Worm (Caenorhabditis elegans): ENCODE results near the gene F54C9.9.

F54C9.9 gene

DNA sequence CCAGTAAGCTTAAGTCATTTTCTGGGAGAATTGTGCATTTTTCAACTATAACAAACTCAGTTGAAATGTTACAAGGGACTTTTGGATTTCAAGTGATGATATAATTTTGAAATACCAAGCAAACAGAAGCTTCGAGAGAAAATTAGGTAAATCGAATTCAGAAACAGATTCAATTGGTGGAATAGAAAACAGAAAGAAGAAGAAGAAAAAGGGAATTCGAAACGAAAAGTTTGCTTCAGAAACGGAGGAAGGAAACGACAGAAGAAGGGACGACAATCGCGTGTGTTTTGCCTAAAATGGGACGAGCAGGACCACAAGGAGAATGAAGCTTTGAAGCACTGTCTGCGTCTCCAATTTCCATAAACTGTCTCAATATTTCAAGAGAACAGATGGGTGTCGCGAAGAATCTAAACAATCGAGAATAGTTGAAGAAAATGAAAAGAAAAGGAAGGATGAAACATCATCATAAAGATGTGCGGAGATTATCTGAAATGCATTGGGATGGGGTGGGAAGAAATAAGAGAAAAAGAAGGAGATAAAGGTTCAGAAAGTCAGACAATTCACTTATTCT lies 9.9 kb downstream of the F54C9.9 start:
- no peak for TF ChIP-seq eyg-1 (tag; optimal IDR thresholded peaks at IDR 0.05)
- peak; percentile 96 for TF ChIP-seq unc-42 (tag; optimal IDR thresholded peaks at IDR 0.05)
- TF ChIP-seq ceh-31 (tag; optimal IDR thresholded peaks at IDR 0.05) = peak; percentile 54

DNA sequence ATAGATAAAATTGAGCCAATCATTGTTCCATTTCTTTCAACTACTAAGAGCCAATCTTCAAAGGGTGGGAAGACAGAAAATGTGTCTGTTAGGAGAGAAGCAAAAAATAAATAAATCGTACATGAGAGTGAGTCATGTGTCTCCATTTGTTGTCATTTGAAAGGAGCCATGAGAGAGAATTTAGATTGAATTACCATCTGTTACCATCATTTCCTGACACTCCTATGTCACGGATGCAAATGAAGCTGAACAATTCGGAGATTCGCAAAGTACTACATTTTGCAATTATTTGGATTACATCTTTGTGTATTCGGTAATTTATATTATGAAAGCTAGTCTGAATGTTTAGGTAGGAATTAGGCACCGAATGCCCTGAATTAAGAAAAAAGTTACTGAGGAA lies 10.6 kb downstream of the F54C9.9 start:
- no peak for TF ChIP-seq pat-9 (tag; optimal IDR thresholded peaks at IDR 0.05)
- no peak for TF ChIP-seq pros-1 (tag; optimal IDR thresholded peaks at IDR 0.05)
- TF ChIP-seq unc-42 (tag; optimal IDR thresholded peaks at IDR 0.05) = peak; percentile 81

DNA sequence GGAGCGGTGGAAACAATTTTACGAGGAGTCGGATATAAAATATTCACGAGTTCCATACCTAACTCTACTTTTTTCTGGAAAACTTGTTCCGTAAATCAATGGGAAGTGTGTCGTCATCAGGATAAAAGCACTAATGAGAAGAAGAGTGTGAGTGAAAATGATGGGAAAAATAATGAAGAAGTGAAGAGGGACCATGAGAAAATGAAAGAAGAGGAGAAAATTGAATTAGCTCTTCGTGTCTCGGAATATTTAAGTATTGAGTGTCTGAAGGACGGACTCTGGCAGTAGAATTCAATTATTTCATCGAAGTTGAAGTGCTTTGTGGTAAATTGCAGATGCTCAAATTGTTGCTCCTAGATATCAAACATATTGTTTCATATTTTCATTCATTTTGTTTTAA lies 11.4 kb downstream of the F54C9.9 start:
- TF ChIP-seq unc-42 (tag; optimal IDR thresholded peaks at IDR 0.05) (peak; percentile 99), nhr-232 (tag; optimal IDR thresholded peaks at IDR 0.05) (no peak), ceh-45 (GFP tag; IDR thresholded peaks at IDR 0.05) (no peak), ceh-14 (tag; optimal IDR thresholded peaks at IDR 0.05) (peak; percentile 53), elt-2 (tag; optimal IDR thresholded peaks at IDR 0.05) (no peak), ceh-31 (tag; optimal IDR thresholded peaks at IDR 0.05) (peak; percentile 81), ets-4 (tag; optimal IDR thresholded peaks at IDR 0.05) (no peak)

DNA sequence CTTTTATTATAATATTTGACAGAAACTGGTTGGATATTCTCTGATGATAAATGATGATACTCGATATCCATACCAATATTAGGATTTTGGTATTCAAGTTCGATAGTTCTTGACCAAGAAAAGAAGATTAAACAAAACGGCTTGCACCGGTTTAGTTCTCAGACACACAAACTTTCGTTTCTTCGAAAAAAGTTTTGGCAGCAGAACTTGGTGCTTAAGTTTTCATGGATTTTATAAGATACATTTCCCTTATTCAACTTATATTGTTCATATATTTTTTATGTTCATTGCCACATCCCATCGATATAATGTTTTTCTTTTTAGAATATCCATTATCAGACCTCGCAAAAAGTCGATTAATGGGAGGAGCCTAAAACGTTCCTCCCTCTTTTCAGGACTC lies 12.8 kb downstream of the F54C9.9 start, which contains the start of gene aptf-4:
aptf-4 (plus strand) TSS at position 301 of the 400 bp plus-strand sequence.
- TF ChIP-seq madf-2 (tag; optimal IDR thresholded peaks at IDR 0.05) = no peak
- TF ChIP-seq dve-1 (tag; optimal IDR thresholded peaks at IDR 0.05) = no peak
- no peak for TF ChIP-seq elt-2 (tag; optimal IDR thresholded peaks at IDR 0.05)
- no peak for TF ChIP-seq ceh-45 (GFP tag; IDR thresholded peaks at IDR 0.05)
- no peak for TF ChIP-seq nfya-1 (tag; optimal IDR thresholded peaks at IDR 0.05)
- TF ChIP-seq unc-42 (tag; optimal IDR thresholded peaks at IDR 0.05) = no peak
- no peak for TF ChIP-seq unc-86 (tag; optimal IDR thresholded peaks at IDR 0.05)
- no peak for TF ChIP-seq F13H6.1 (tag; optimal IDR thresholded peaks at IDR 0.05)

DNA sequence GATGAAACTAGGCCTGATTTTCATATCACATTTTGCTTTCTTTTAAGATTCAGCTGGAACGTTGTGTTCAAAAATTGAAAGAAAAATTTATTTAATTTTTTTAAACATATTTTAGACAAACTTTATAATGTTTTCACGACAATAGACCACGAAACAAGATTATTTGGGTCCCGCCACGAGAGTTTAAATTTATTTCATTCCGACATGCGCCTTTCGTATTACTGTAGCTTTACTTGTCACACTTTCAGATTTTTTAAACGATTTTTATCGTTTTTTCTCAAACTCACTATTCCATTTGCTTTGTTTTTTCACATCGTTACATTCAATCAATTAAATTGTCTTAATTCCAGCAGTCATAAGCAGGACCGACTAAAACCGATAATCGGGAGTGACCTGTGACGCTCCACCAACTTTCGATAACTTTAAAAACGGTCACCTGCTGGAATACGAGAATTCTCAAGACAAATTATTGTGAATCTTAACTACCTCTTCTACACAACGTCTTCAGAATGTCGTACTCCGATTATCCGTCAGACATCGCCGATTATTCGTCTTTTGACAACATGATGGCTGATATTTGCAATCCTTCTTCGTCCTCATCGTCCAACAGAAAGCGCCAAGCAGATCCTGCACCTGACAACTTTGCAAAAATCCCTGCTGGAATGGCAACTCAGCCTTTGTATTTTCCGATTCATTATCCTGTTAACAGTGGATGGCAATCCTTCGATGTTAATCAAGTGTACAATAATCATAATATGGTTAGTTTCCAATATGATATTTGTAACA lies 16.2 kb downstream of the F54C9.9 start, which contains the start of gene aptf-3:
aptf-3 (plus strand) TSS at position 351 of the 786 bp plus-strand sequence.
- TF ChIP-seq unc-86 (tag; optimal IDR thresholded peaks at IDR 0.05) = no peak
- no peak for TF ChIP-seq C08G9.2 (tag; optimal IDR thresholded peaks at IDR 0.05)
- TF ChIP-seq ref-2 (tag; optimal IDR thresholded peaks at IDR 0.05) = no peak
- TF ChIP-seq ceh-45 (GFP tag; IDR thresholded peaks at IDR 0.05) = no peak
- no peak for TF ChIP-seq unc-42 (tag; optimal IDR thresholded peaks at IDR 0.05)
- no peak for TF ChIP-seq madf-2 (tag; optimal IDR thresholded peaks at IDR 0.05)
- no peak for TF ChIP-seq ceh-14 (tag; optimal IDR thresholded peaks at IDR 0.05)
- TF ChIP-seq lin-11 (tag; optimal IDR thresholded peaks at IDR 0.05) = no peak
- TF ChIP-seq ceh-19 (GFP tag; optimal IDR thresholded peaks at IDR 0.05) = no peak
- no peak for TF ChIP-seq ceh-34 (tag; optimal IDR thresholded peaks at IDR 0.05)
- no peak for TF ChIP-seq pha-2 (tag; optimal IDR thresholded peaks at IDR 0.05)
- TF ChIP-seq rnt-1 (tag; optimal IDR thresholded peaks at IDR 0.05) = no peak
- no peak for TF ChIP-seq hlh-13 (GFP tag; optimal IDR thresholded peaks at IDR 0.05)
- no peak for TF ChIP-seq hlh-6 (tag; optimal IDR thresholded peaks at IDR 0.05)

DNA sequence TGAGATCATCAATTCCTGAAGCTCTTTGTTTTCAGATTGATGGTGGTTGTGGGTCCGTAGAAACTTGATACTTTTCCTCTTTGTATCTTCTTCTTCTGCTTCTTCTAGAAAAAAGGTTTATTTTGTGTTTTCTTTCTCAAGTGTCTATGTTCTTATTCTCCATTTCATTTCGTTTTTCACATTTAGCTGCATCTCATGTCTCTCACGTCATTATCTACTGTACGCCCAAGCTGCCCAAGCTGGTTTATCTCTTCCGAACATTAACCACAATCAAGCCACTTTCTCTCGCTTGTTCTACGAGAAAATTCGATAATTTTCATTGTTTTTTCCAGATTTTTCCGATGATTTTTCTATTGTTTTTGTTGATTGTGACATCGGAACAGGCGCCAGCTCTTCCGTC lies 21.4 kb downstream of the F54C9.9 start, which contains the start of gene F28C6.5:
F28C6.5 (plus strand) TSS at position 301 of the 400 bp plus-strand sequence.
- TF ChIP-seq tbx-7 (tag; optimal IDR thresholded peaks at IDR 0.05) (no peak), nhr-232 (tag; optimal IDR thresholded peaks at IDR 0.05) (no peak), pat-9 (tag; optimal IDR thresholded peaks at IDR 0.05) (no peak), fkh-10 (GFP tag; optimal IDR thresholded peaks at IDR 0.05) (no peak), Y22D7AL.16 (tag; optimal IDR thresholded peaks at IDR 0.05) (no peak), ceh-18 (tag; optimal IDR thresholded peaks at IDR 0.05) (no peak), elt-2 (tag; optimal IDR thresholded peaks at IDR 0.05) (no peak), ceh-14 (tag; optimal IDR thresholded peaks at IDR 0.05) (no peak), elt-4 (tag; optimal IDR thresholded peaks at IDR 0.05) (no peak), ceh-9 (tag; optimal IDR thresholded peaks at IDR 0.05) (no peak), hlh-15 (tag; optimal IDR thresholded peaks at IDR 0.05) (no peak), hlh-30 (tag; optimal IDR thresholded peaks at IDR 0.05; ENCODE audit: insufficient read depth) (no peak), ceh-6 (GFP tag; optimal IDR thresholded peaks at IDR 0.05) (no peak), che-1 (tag; optimal IDR thresholded peaks at IDR 0.05) (no peak), lim-6 (tag; optimal IDR thresholded peaks at IDR 0.05) (no peak), pqm-1 (tag; optimal IDR thresholded peaks at IDR 0.05) (no peak), ceh-19 (GFP tag; optimal IDR thresholded peaks at IDR 0.05) (no peak), ceh-30 (tag; optimal IDR thresholded peaks at IDR 0.05) (no peak), ahr-1 (tag; optimal IDR thresholded peaks at IDR 0.05) (no peak), nhr-11 (tag; optimal IDR thresholded peaks at IDR 0.05) (no peak)

Measured in whole organism, late embryonic.